Fruit fly (Drosophila melanogaster) whole organism, larva: ENCODE measurements around the gene Jig.

Experiments used
- noc ChIP-seq: fragments of 200-800 bp; sonication (Bioruptor generic); optimal IDR thresholded peaks from 3 replicates; lab custom pipeline; 2019; ENCODE audit warnings: missing biosample characterization, mild to moderate bottlenecking, missing genetic modification characterization, moderate library complexity

Jig gene

DNA sequence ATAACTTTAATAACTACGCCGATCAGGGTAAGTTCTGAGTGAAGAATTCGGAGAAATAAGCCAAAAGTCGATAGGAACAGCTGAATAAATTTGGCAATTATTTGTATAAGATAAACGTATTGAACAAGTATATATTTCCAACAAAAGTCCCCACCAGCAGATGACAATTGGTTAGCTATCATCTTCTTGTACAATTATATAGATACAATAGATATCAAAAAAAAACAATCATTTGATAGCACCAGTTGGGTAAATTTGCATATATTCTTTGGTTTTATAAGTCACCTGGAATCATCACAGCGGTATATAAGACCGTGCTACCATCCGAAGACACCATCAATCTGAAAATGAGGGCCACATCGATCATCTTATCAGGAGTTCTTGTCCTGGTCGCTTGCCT, at the start of gene Jig:
Gene Jig, plus strand, starts transcription at position 301 of the 400 bp plus-strand sequence.
- no peak for TF ChIP-seq noc (tag; lab: Kevin White, UChicago)

DNA sequence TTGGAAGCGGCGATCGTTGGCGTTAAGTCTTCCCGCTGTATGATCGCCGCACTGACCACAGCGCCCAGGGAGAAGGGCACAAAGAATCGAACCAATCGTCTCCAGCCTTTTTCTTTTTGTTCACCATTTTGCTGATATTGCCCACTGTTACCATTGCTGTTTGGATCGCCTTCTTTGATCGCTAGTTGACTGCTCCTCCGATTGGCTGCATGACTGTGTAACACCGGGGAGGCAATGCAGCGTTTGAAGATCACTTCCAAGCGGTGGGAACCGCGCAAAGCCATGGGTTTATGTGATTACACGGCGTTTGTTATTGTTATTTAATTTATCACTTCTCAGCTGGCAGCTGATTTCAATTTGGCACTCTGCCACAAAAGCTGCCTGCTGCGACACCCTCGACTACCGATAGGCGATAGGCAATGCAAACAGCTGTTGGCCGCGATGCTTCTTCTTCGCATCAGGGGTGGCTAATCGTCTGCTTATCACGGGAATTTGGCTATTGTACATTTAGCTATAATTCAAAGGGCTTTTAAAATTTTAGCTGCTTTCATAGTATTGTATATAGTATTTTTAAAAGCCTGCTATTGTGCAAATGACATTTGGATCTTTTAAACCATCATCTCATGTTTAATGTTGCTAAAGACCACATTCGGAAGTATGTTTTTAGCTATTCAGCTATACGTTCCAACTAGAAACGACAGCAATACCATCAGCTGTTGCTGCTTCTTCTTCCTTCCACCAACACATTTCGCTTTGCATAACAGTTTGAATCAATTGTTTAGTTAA, 49.4 kb upstream of the Jig start, which contains the start of the genes HtrA2 and mRpL11:
Gene HtrA2, minus strand, starts transcription at position 590 of the 786 bp plus-strand sequence.
Gene mRpL11, plus strand, starts transcription at position 716 of the 786 bp plus-strand sequence.
- TF ChIP-seq noc (tag; lab: Kevin White, UChicago): peak; percentile 52

DNA sequence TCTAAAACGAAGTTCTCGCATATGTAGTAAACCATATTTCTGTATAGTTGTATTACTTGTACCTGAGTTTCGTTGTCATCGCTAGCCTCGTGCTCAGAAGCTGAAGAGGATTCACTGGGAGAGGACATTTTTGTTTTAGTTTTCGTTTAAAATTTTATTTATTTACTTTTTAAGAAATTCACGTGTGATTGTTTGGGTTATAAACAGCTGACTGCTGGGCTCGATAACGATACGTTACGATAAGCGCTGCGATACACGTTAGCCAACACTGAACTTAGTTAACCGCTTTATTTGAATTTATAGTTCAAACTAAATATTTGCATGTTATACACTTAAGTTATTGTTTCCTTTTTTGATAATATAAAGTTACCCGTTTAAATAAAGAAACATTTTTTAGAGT, 47.3 kb upstream of the Jig start, which contains the start of gene CG8461:
Gene CG8461, minus strand, starts transcription at position 218 of the 400 bp plus-strand sequence.
- no peak for TF ChIP-seq noc (tag; lab: Kevin White, UChicago)

- TF ChIP-seq noc (tag; lab: Kevin White, UChicago): no peak
These were observed 44.0 kb upstream of the Jig start, which contains the start of gene CG34273 for dm6 chr3R:14516742-14517141. TSS of gene CG34273 (plus strand) at chr3R:14517042.

- no peak for TF ChIP-seq noc (tag; lab: Kevin White, UChicago)
These were observed 40.0 kb upstream of the Jig start, which contains the start of gene Cyp313a1 for dm6 chr3R:14520749-14521148. TSS of gene Cyp313a1 (plus strand) at chr3R:14521049.

- TF ChIP-seq noc (tag; lab: Kevin White, UChicago): no peak
These were observed 34.1 kb upstream of the Jig start for dm6 chr3R:14526657-14527056.

DNA sequence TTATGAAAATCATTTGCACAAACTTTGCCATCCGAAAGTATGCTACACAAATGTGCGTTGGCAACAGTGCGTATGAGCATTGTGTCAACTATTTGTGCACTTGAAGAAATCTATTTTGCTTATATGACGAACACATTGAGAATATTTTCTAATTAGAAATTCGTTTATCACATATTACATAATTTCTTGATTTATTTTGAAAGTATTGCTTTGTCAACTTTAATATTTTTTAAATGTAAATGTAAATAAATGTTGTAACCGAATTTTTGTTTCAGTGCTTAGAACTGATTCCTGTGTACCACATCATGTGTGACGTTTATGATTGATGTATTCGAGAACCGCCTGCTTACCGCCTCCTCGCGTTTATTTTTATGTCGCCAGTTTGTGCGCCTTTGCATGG, 18.7 kb upstream of the Jig start:
- TF ChIP-seq noc (tag; lab: Kevin White, UChicago): no peak

dm6 chr3R:14548752-14549151, 12.0 kb upstream of the Jig start:
- TF ChIP-seq noc (tag; lab: Kevin White, UChicago): no peak

dm6 chr3R:14555021-14555420, 5.7 kb upstream of the Jig start:
- TF ChIP-seq noc (tag; lab: Kevin White, UChicago): no peak

DNA sequence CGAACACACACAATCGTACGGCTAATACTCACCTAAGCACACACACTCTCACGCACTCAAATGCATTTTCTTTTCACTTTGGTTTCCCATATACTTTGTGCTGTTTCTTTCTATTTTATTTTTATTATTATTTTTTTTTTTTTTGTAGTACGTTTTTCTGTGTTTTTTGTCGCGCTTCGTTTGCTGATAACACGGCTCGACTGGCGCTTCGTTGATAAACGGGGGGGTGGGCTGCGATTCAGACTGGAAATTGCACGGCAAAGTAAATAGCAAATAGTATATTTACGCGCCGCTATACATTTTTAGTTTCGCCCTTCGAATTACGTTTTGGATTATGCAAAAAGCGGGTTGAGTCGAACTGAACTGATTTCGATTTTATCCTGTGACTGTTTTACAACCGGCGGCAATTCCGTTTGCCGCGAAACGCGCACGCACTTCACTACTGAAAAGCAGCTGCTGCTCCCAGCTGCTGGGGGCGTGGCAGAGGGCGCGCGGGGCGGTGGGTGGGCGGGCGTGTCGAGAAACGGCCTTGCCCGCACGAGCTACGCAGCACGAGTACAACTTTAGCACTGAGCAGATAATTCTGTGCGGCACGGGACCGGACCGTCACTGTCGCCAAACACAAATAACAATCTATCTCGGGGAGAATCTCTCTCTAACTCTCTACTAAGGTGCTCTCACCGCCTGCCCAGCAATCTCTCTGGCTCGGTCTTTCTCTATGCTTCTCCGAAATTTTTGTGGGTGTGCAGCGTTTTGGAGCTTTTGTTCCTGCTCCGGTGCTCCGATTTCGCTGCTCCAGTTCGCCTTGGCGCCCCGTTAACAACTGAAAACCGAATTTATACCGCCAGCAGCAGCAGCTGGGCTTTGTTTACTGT, 3.0 kb upstream of the Jig start, which contains the start of gene Pde6:
Gene Pde6, minus strand, starts transcription at position 825 of the 875 bp plus-strand sequence.
- no peak for TF ChIP-seq noc (tag; lab: Kevin White, UChicago)

dm6 chr3R:14558383-14558883, 2.3 kb upstream of the Jig start:
- TF ChIP-seq noc (tag; lab: Kevin White, UChicago): peak; percentile 86

- TF ChIP-seq noc (tag; lab: Kevin White, UChicago): no peak
These were observed 781 bp upstream of the Jig start, which contains the start of gene CG14854 for dm6 chr3R:14559954-14560353. TSS of gene CG14854 (minus strand) at chr3R:14560054.

- TF ChIP-seq noc (tag; lab: Kevin White, UChicago): no peak
These were observed 1.3 kb downstream of the Jig start, which contains the start of gene CG14851 for dm6 chr3R:14562040-14562439. TSS of gene CG14851 (plus strand) at chr3R:14562340.

DNA sequence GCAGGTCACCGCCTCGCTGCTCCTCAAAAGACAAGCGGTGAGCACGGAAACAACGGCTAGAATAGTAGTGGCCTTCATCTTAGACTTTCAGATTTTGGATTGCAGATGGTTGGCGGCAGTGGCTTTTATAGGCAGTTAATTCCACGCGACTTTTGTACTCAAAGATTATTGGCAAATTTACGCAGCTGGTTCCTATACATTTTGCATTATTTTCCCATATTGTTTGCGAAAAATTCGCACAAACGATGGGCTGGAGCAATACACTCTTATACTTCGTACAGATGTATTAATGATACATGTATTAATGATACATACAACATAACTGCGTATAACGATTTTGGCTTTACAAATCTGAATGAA, 4.0 kb downstream of the Jig start, which contains the start of gene CG8087:
Gene CG8087, minus strand, starts transcription at position 101 of the 360 bp plus-strand sequence.
- TF ChIP-seq noc (tag; lab: Kevin White, UChicago): no peak
